Worm (Caenorhabditis elegans) whole organism, young adult: ENCODE results near the gene Y54E2A.9.
A peak's percentile ranks its signal among the peaks of the same experiment; 100 is the strongest.

Experiments used
- B0035.1 ChIP-seq: sonication (generic microtip); optimal IDR thresholded peaks from 2 replicates; lab custom pipeline; 2016; ENCODE audit warnings: missing genetic modification characterization, mild to moderate bottlenecking, missing compliant biosample characterization, missing genotype, missing genetic modification reagents
- B0261.1 ChIP-seq: sonication (generic microtip); optimal IDR thresholded peaks from 2 replicates; lab custom pipeline; 2016; ENCODE audit warnings: mild to moderate bottlenecking, missing genetic modification characterization, moderate library complexity, missing compliant biosample characterization
- B0336.3 ChIP-seq: fragments of 200-800 bp; sonication (Bioruptor generic); IDR thresholded peaks from 2 replicates; pipeline ENCODE4 v1.3.6; 2022; ENCODE audit warnings: missing genetic modification characterization, missing compliant biosample characterization
- F37B4.10 ChIP-seq: fragments of 200-800 bp; sonication (Bioruptor generic); IDR thresholded peaks from 2 replicates; pipeline ENCODE4 v1.3.6; 2022; ENCODE audit warnings: missing genetic modification characterization, missing compliant biosample characterization
- F39B2.1 ChIP-seq: fragments of 200-800 bp; sonication (Bioruptor generic); IDR thresholded peaks from 2 replicates; pipeline ENCODE4 v1.3.6; 2022; ENCODE audit warnings: missing genetic modification reagents, missing genetic modification characterization, missing compliant biosample characterization
- F52B5.7 ChIP-seq: sonication (generic microtip); optimal IDR thresholded peaks from 2 replicates; lab custom pipeline; 2016; ENCODE audit warnings: mild to moderate bottlenecking, missing genetic modification characterization, missing compliant biosample characterization
- F57A8.1 ChIP-seq: fragments of 200-800 bp; sonication (Bioruptor generic); optimal IDR thresholded peaks from 2 replicates; lab custom pipeline; 2018; ENCODE audit warnings: mild to moderate bottlenecking, missing genetic modification characterization, moderate library complexity, missing compliant biosample characterization
- F57C9.4 ChIP-seq: sonication (generic microtip); optimal IDR thresholded peaks from 2 replicates; lab custom pipeline; 2017; ENCODE audit warnings: mild to moderate bottlenecking, missing genetic modification characterization, missing compliant biosample characterization
- K11D2.4 ChIP-seq: fragments of 200-800 bp; sonication (Bioruptor generic); IDR thresholded peaks from 2 replicates; pipeline ENCODE4 v1.3.6; 2022; ENCODE audit warnings: missing genetic modification reagents, missing genetic modification characterization, missing compliant biosample characterization
- K12H6.12 ChIP-seq: fragments of 200-800 bp; sonication (Bioruptor generic); optimal IDR thresholded peaks from 2 replicates; lab custom pipeline; 2018; ENCODE audit warnings: mild to moderate bottlenecking, missing genetic modification characterization, missing compliant biosample characterization
- T26A5.8 ChIP-seq: sonication (generic microtip); optimal IDR thresholded peaks from 2 replicates; lab custom pipeline; 2016; ENCODE audit warnings: missing genetic modification characterization, missing compliant biosample characterization
- Y79H2A.3 ChIP-seq: fragments of 200-800 bp; sonication (Bioruptor generic); conservative IDR thresholded peaks from 2 replicates; pipeline ENCODE4 v1.3.6; 2022; ENCODE audit warnings: missing genetic modification reagents, missing genetic modification characterization, missing compliant biosample characterization
- ZK185.1 ChIP-seq: sonication (generic microtip); optimal IDR thresholded peaks from 2 replicates; lab custom pipeline; 2016; ENCODE audit warnings: mild to moderate bottlenecking, missing genetic modification characterization, missing compliant biosample characterization; ENCODE audit not compliant: poor library complexity, severe bottlenecking
- akir-1 ChIP-seq: fragments of 200-800 bp; sonication (Bioruptor generic); optimal IDR thresholded peaks from 2 replicates; lab custom pipeline; 2018; ENCODE audit warnings: mild to moderate bottlenecking, missing genetic modification characterization, moderate library complexity, missing compliant biosample characterization
- ama-1 ChIP-seq, 3 experiments: fragments of 150-350 bp in 1 of 3; sonication (generic microtip) in 2 of 3; optimal IDR thresholded peaks; 2 replicates each; lab custom pipeline; 2014 to 2018; ENCODE audit warnings: missing biosample characterization in 2 of 3, missing genetic modification characterization in 2 of 3, missing genetic modification reagents in 2 of 3
- aptf-2 ChIP-seq: fragments of 200-800 bp; sonication (Bioruptor generic); conservative IDR thresholded peaks from 2 replicates; pipeline ENCODE4 v1.3.6; 2022; ENCODE audit warnings: missing genetic modification reagents, missing genetic modification characterization, missing compliant biosample characterization
- attf-3 ChIP-seq: fragments of 200-800 bp; sonication (Bioruptor generic); conservative IDR thresholded peaks from 2 replicates; pipeline ENCODE4 v1.3.6; 2022; ENCODE audit warnings: missing genetic modification reagents, missing genetic modification characterization, missing compliant biosample characterization
- bed-2 ChIP-seq: fragments of 200-800 bp; sonication (Bioruptor generic); IDR thresholded peaks from 2 replicates; pipeline ENCODE4 v1.3.6; 2022; ENCODE audit warnings: missing genetic modification reagents, missing genetic modification characterization, missing compliant biosample characterization
- ccch-3 ChIP-seq: fragments of 200-800 bp; sonication (Bioruptor generic); optimal IDR thresholded peaks from 2 replicates; lab custom pipeline; 2018; ENCODE audit warnings: mild to moderate bottlenecking, missing genetic modification characterization, missing compliant biosample characterization
- ceh-27 ChIP-seq: fragments of 200-800 bp; sonication (Bioruptor generic); optimal IDR thresholded peaks from 2 replicates; lab custom pipeline; 2018; ENCODE audit warnings: mild to moderate bottlenecking, missing genetic modification characterization, moderate library complexity, missing compliant biosample characterization
- die-1 ChIP-seq: sonication (generic microtip); optimal IDR thresholded peaks from 2 replicates; lab custom pipeline; 2016; ENCODE audit warnings: missing genotype, mild to moderate bottlenecking, missing genetic modification characterization, missing compliant biosample characterization
- ekl-4 ChIP-seq: fragments of 200-800 bp; sonication (Bioruptor generic); IDR thresholded peaks from 2 replicates; pipeline ENCODE4 v1.3.6; 2022; ENCODE audit warnings: missing genetic modification reagents, missing genetic modification characterization, missing compliant biosample characterization
- ets-4 ChIP-seq: fragments of 200-800 bp; sonication (Bioruptor generic); optimal IDR thresholded peaks from 2 replicates; lab custom pipeline; 2018; ENCODE audit warnings: mild to moderate bottlenecking, missing genetic modification characterization, missing compliant biosample characterization
- fkh-3 ChIP-seq: sonication (generic microtip); optimal IDR thresholded peaks from 2 replicates; lab custom pipeline; 2016; ENCODE audit warnings: mild to moderate bottlenecking, missing genetic modification characterization, missing compliant biosample characterization
- hmg-1.2 ChIP-seq: fragments of 200-800 bp; sonication (Bioruptor generic); IDR thresholded peaks from 2 replicates; pipeline ENCODE4 v1.3.6; 2022; ENCODE audit warnings: missing genetic modification reagents, missing genetic modification characterization, missing compliant biosample characterization
- hrde-1 ChIP-seq: sonication (generic microtip); optimal IDR thresholded peaks from 2 replicates; lab custom pipeline; 2016; ENCODE audit warnings: missing genetic modification characterization, mild to moderate bottlenecking, missing compliant biosample characterization, moderate library complexity, missing genotype, missing genetic modification reagents, borderline replicate concordance
- hsf-1 ChIP-seq: fragments of 200-800 bp; sonication (Bioruptor generic); IDR thresholded peaks from 2 replicates; pipeline ENCODE4 v1.3.6; 2022; ENCODE audit warnings: missing genetic modification reagents, missing genetic modification characterization, missing compliant biosample characterization
- lag-1 ChIP-seq: fragments of 200-800 bp; sonication (Bioruptor generic); IDR thresholded peaks from 2 replicates; pipeline ENCODE4 v1.3.6; 2022; ENCODE audit warnings: missing genetic modification reagents, missing genetic modification characterization, missing compliant biosample characterization
- let-526 ChIP-seq: fragments of 200-800 bp; sonication (Bioruptor generic); IDR thresholded peaks from 2 replicates; pipeline ENCODE4 v1.3.6; 2022; ENCODE audit warnings: missing genetic modification reagents, missing genetic modification characterization, missing compliant biosample characterization
- let-607 ChIP-seq, 2 experiments: fragments of 200-800 bp in 1 of 2; sonication (Bioruptor generic) in 1 of 2; sonication (generic microtip) in 1 of 2; optimal IDR thresholded peaks; 2 replicates each; lab custom pipeline; 2016 to 2018; ENCODE audit warnings: mild to moderate bottlenecking in 2 of 2, missing compliant biosample characterization in 2 of 2, missing genetic modification characterization in 2 of 2, moderate library complexity in 2 of 2, missing genotype in 1 of 2
- lin-26 ChIP-seq: fragments of 200-800 bp; sonication (Bioruptor generic); IDR thresholded peaks from 2 replicates; pipeline ENCODE4 v1.3.6; 2022; ENCODE audit warnings: missing genetic modification reagents, missing genetic modification characterization, missing compliant biosample characterization
- lin-35 ChIP-seq, 3 experiments: fragments of 150-350 bp in 2 of 3; sonication (generic microtip) in 1 of 3; optimal IDR thresholded peaks; 2 replicates each; lab custom pipeline; 2014 to 2018; ENCODE audit warnings: missing biosample characterization in 3 of 3, missing genetic modification characterization in 3 of 3, missing genetic modification reagents in 3 of 3
- lir-1 ChIP-seq: fragments of 200-800 bp; sonication (Bioruptor generic); conservative IDR thresholded peaks from 2 replicates; pipeline ENCODE4 v1.3.6; 2022; ENCODE audit warnings: missing genetic modification reagents, missing genetic modification characterization, missing compliant biosample characterization
- madf-8 ChIP-seq: fragments of 200-800 bp; sonication (Bioruptor generic); conservative IDR thresholded peaks from 2 replicates; pipeline ENCODE4 v1.3.6; 2022; ENCODE audit warnings: missing genetic modification reagents, missing genetic modification characterization, missing compliant biosample characterization
- mcd-1 ChIP-seq: fragments of 200-800 bp; sonication (Bioruptor generic); IDR thresholded peaks from 2 replicates; pipeline ENCODE4 v1.3.6; 2022; ENCODE audit warnings: missing genetic modification reagents, missing genetic modification characterization, missing compliant biosample characterization
- mel-28 ChIP-seq: sonication (generic microtip); optimal IDR thresholded peaks from 2 replicates; lab custom pipeline; 2016; ENCODE audit warnings: borderline replicate concordance, mild to moderate bottlenecking, missing genetic modification characterization, missing compliant biosample characterization
- mes-4 ChIP-seq: sonication (generic microtip); optimal IDR thresholded peaks from 2 replicates; lab custom pipeline; 2016; ENCODE audit warnings: missing genotype, missing genetic modification characterization, missing compliant biosample characterization
- mxl-1 ChIP-seq: sonication (generic microtip); optimal IDR thresholded peaks from 2 replicates; lab custom pipeline; 2016; ENCODE audit warnings: missing genetic modification characterization, missing compliant biosample characterization
- nfya-1 ChIP-seq: sonication (generic microtip); optimal IDR thresholded peaks from 2 replicates; lab custom pipeline; 2017; ENCODE audit warnings: antibody characterized with exemption, missing compliant biosample characterization, missing genetic modification characterization, borderline replicate concordance; ENCODE audit not compliant: insufficient read depth
- nhr-80 ChIP-seq: sonication (generic microtip); optimal IDR thresholded peaks from 2 replicates; lab custom pipeline; 2016; ENCODE audit warnings: missing genetic modification characterization, missing compliant biosample characterization
- snpc-1.3 ChIP-seq: sonication (generic microtip); optimal IDR thresholded peaks from 2 replicates; lab custom pipeline; 2017; ENCODE audit warnings: missing genetic modification characterization, mild to moderate bottlenecking, missing compliant biosample characterization, antibody characterized with exemption, moderate library complexity, missing genotype, missing genetic modification reagents; ENCODE audit not compliant: insufficient read depth
- snpc-4 ChIP-seq, 5 experiments: fragments of 150-350 bp in 1 of 5; sonication (generic microtip) in 4 of 5; optimal IDR thresholded peaks; 2 replicates each; lab custom pipeline; 2014 to 2018; ENCODE audit warnings: missing genetic modification characterization in 5 of 5, missing biosample characterization in 3 of 5, antibody characterized with exemption in 2 of 5, mild to moderate bottlenecking in 2 of 5, missing compliant biosample characterization in 2 of 5, missing genotype in 2 of 5, moderate library complexity in 2 of 5, missing genetic modification reagents in 1 of 5
- tbx-9 ChIP-seq: sonication (generic microtip); optimal IDR thresholded peaks from 2 replicates; lab custom pipeline; 2016; ENCODE audit warnings: borderline replicate concordance, missing genetic modification characterization, inconsistent platforms, missing compliant biosample characterization
- ztf-22 ChIP-seq: fragments of 200-800 bp; sonication (Bioruptor generic); optimal IDR thresholded peaks from 2 replicates; lab custom pipeline; 2018; ENCODE audit warnings: mild to moderate bottlenecking, missing genetic modification characterization, moderate library complexity, missing compliant biosample characterization
- ztf-28 ChIP-seq: fragments of 200-800 bp; sonication (Bioruptor generic); IDR thresholded peaks from 2 replicates; pipeline ENCODE4 v1.3.6; 2022; ENCODE audit warnings: missing genetic modification reagents, missing genetic modification characterization, missing compliant biosample characterization
- ztf-3 ChIP-seq: fragments of 200-800 bp; sonication (Bioruptor generic); optimal IDR thresholded peaks from 2 replicates; lab custom pipeline; 2018; ENCODE audit warnings: mild to moderate bottlenecking, missing genetic modification characterization, missing compliant biosample characterization
- ztf-6 ChIP-seq: fragments of 200-800 bp; sonication (Bioruptor generic); IDR thresholded peaks from 2 replicates; pipeline ENCODE4 v1.3.6; 2022; ENCODE audit warnings: missing genetic modification reagents, missing genetic modification characterization, missing compliant biosample characterization

The Y54E2A.9 gene

ce11 chrII:14822419-14822818 is 36.6 kb upstream of the Y54E2A.9 start (continued):
- TF ChIP-seq snpc-4 (GFP tag; optimal IDR thresholded peaks at IDR 0.05; lab: Kevin White, UChicago) = no peak
- peak in 3 of 4 experiments; percentile 18 to 56 (median 20) for TF ChIP-seq snpc-4 (tag; optimal IDR thresholded peaks at IDR 0.05; lab: Kevin White, UChicago)
- TF ChIP-seq lag-1 = no peak
- no peak for TF ChIP-seq attf-3 (GFP tag; lab: Robert Waterston, UW)
- no peak for TF ChIP-seq nfya-1 (tag; lab: Kevin White, UChicago)
- peak; percentile 14 for TF ChIP-seq ztf-22 (GFP tag; lab: Kevin White, UChicago)
- TF ChIP-seq lin-26 = peak; percentile 33; the same call in 1 of the 2 replicates
- TF ChIP-seq hsf-1 = no peak
- no peak for TF ChIP-seq ZK185.1 (tag; lab: Kevin White, UChicago)
- TF ChIP-seq aptf-2 (GFP tag; lab: Robert Waterston, UW) = no peak
- peak in 1 of 2 experiments; percentile 1 for TF ChIP-seq let-607 (tag; optimal IDR thresholded peaks at IDR 0.05; lab: Kevin White, UChicago)
- TF ChIP-seq tbx-9 (tag; lab: Kevin White, UChicago) = no peak
- peak; percentile 57 for TF ChIP-seq ceh-27 (GFP tag; lab: Kevin White, UChicago)
- TF ChIP-seq mcd-1 = peak; percentile 48
- TF ChIP-seq akir-1 (GFP tag; lab: Kevin White, UChicago) = no peak
- no peak for TF ChIP-seq B0261.1 (tag; lab: Kevin White, UChicago)
- TF ChIP-seq ztf-28 (GFP tag; lab: Robert Waterston, UW) = no peak
- no peak for TF ChIP-seq mes-4 (tag; lab: Kevin White, UChicago)
- no peak for TF ChIP-seq B0035.1
- TF ChIP-seq K11D2.4 = no peak
- TF ChIP-seq nhr-80 (tag; lab: Kevin White, UChicago) = peak; percentile 92
- no peak for TF ChIP-seq F57A8.1 (GFP tag; lab: Kevin White, UChicago)
- TF ChIP-seq hmg-1.2 (GFP tag; lab: Robert Waterston, UW) = peak; percentile 96
- no peak for TF ChIP-seq ztf-3 (GFP tag; lab: Kevin White, UChicago)
- TF ChIP-seq mel-28 (tag; lab: Kevin White, UChicago) = no peak
- TF ChIP-seq B0336.3 (GFP tag; lab: Robert Waterston, UW) = 0 out of 2 replicates have a peak, but pooled peaks have one; percentile 18
- no peak for TF ChIP-seq ekl-4 (GFP tag; lab: Robert Waterston, UW)
- no peak for TF ChIP-seq F52B5.7 (tag; lab: Kevin White, UChicago)
- no peak for TF ChIP-seq F37B4.10 (GFP tag; lab: Robert Waterston, UW)
- TF ChIP-seq T26A5.8 (tag; lab: Kevin White, UChicago) = no peak
- no peak for TF ChIP-seq Y79H2A.3 (GFP tag; lab: Robert Waterston, UW)
- TF ChIP-seq snpc-1.3 (tag; lab: Kevin White, UChicago) = no peak
- TF ChIP-seq F39B2.1 = no peak
- peak; percentile 4 for TF ChIP-seq ets-4 (GFP tag; lab: Kevin White, UChicago)
- TF ChIP-seq bed-2 (GFP tag; lab: Robert Waterston, UW) = no peak
- no peak for TF ChIP-seq lir-1 (GFP tag; lab: Robert Waterston, UW)
- TF ChIP-seq ztf-6 (GFP tag; lab: Robert Waterston, UW) = no peak
- TF ChIP-seq ccch-3 = no peak
- TF ChIP-seq let-526 (GFP tag; lab: Robert Waterston, UW) = no peak
- no peak for TF ChIP-seq lin-35 (GFP tag; optimal IDR thresholded peaks at IDR 0.05; lab: Kevin White, UChicago)
- no peak for TF ChIP-seq madf-8 (GFP tag; lab: Robert Waterston, UW)
- TF ChIP-seq mxl-1 (tag; lab: Kevin White, UChicago) = no peak
- TF ChIP-seq ama-1 (optimal IDR thresholded peaks at IDR 0.05; lab: Kevin White, UChicago) = no peak
- no peak for TF ChIP-seq ama-1 (GFP tag; optimal IDR thresholded peaks at IDR 0.05; lab: Kevin White, UChicago)
- no peak for TF ChIP-seq F57C9.4 (tag; lab: Kevin White, UChicago)
- TF ChIP-seq fkh-3 (tag; lab: Kevin White, UChicago) = no peak
- no peak for TF ChIP-seq die-1 (tag; lab: Kevin White, UChicago)
- TF ChIP-seq hrde-1 (tag; lab: Kevin White, UChicago) = no peak
- TF ChIP-seq K12H6.12 (tag; lab: Kevin White, UChicago) = no peak
